Fruit fly (Drosophila melanogaster) whole organism, pupa: Measurements from ENCODE around the gene Mco1.
A peak's percentile ranks its signal among the peaks of the same experiment; 100 is the strongest.

Experiments used
- CG10348 ChIP-seq: fragments of 200-800 bp; sonication (Bioruptor generic); IDR thresholded peaks from 2 replicates; pipeline ENCODE4 v1.3.6; 2022; ENCODE audit warnings: missing biosample characterization, missing genetic modification characterization
- CG12605 ChIP-seq: fragments of 200-800 bp; sonication (Bioruptor generic); IDR thresholded peaks from 2 replicates; pipeline ENCODE4 v1.3.6; 2022; ENCODE audit warnings: missing biosample characterization, missing genetic modification characterization
- CG13204 ChIP-seq: fragments of 200-800 bp; sonication (Bioruptor generic); optimal IDR thresholded peaks from 2 replicates; lab custom pipeline; 2018; ENCODE audit warnings: missing biosample characterization, mild to moderate bottlenecking, missing genetic modification characterization, moderate library complexity
- CG14655 ChIP-seq: fragments of 200-800 bp; sonication (Bioruptor generic); optimal IDR thresholded peaks from 3 replicates; lab custom pipeline; 2017; ENCODE audit warnings: mild to moderate bottlenecking, missing biosample characterization, missing genetic modification reagents, missing genetic modification characterization
- CG15710 ChIP-seq: fragments of 200-800 bp; sonication (Bioruptor generic); optimal IDR thresholded peaks from 2 replicates; lab custom pipeline; 2018; ENCODE audit warnings: missing biosample characterization, mild to moderate bottlenecking, missing genetic modification characterization, moderate library complexity
- CG17806 ChIP-seq: fragments of 200-800 bp; sonication (Bioruptor generic); optimal IDR thresholded peaks from 2 replicates; lab custom pipeline; 2018; ENCODE audit warnings: missing biosample characterization, mild to moderate bottlenecking, missing genetic modification characterization, moderate library complexity
- CG32121 ChIP-seq: fragments of 200-800 bp; sonication (Bioruptor generic); IDR thresholded peaks from 2 replicates; pipeline ENCODE4 v1.3.6; 2022; ENCODE audit warnings: missing biosample characterization, missing genetic modification characterization
- CG34367 ChIP-seq: fragments of 200-800 bp; sonication (Bioruptor generic); optimal IDR thresholded peaks from 2 replicates; lab custom pipeline; 2018; ENCODE audit warnings: missing biosample characterization, mild to moderate bottlenecking, missing genetic modification characterization
- CG4496 ChIP-seq: fragments of 200-800 bp; sonication (Bioruptor generic); IDR thresholded peaks from 3 replicates; pipeline ENCODE4 v1.3.6; 2022; ENCODE audit warnings: missing biosample characterization, missing genetic modification characterization
- CG8159 ChIP-seq: fragments of 200-800 bp; sonication (Bioruptor generic); optimal IDR thresholded peaks from 3 replicates; lab custom pipeline; 2018; ENCODE audit warnings: missing biosample characterization, mild to moderate bottlenecking, missing genetic modification characterization, moderate library complexity
- CG8301 ChIP-seq: fragments of 200-800 bp; sonication (Bioruptor generic); optimal IDR thresholded peaks from 2 replicates; lab custom pipeline; 2018; ENCODE audit warnings: missing biosample characterization, mild to moderate bottlenecking, missing genetic modification characterization
- CG9948 ChIP-seq: fragments of 200-800 bp; sonication (Bioruptor generic); optimal IDR thresholded peaks from 2 replicates; lab custom pipeline; 2018; ENCODE audit warnings: missing biosample characterization, mild to moderate bottlenecking, missing genetic modification characterization, moderate library complexity
- D1 ChIP-seq: fragments of 200-800 bp; sonication (Bioruptor generic); optimal IDR thresholded peaks from 2 replicates; lab custom pipeline; 2018; ENCODE audit warnings: missing biosample characterization, mild to moderate bottlenecking, missing genetic modification characterization, moderate library complexity
- EcR ChIP-seq: fragments of 200-800 bp; sonication (Bioruptor generic); optimal IDR thresholded peaks from 3 replicates; lab custom pipeline; 2019; ENCODE audit warnings: missing biosample characterization, missing genetic modification characterization, mild to moderate bottlenecking, moderate library complexity, missing genetic modification reagents
- Ets98B ChIP-seq: fragments of 200-800 bp; sonication (Bioruptor generic); IDR thresholded peaks from 2 replicates; pipeline ENCODE4 v1.3.6; 2022; ENCODE audit warnings: missing biosample characterization, missing genetic modification characterization
- Pif1A ChIP-seq: fragments of 200-800 bp; sonication (Bioruptor generic); optimal IDR thresholded peaks from 3 replicates; lab custom pipeline; 2016; ENCODE audit warnings: missing biosample characterization, missing genetic modification characterization
- Pif1B ChIP-seq: fragments of 200-800 bp; sonication (Bioruptor generic); optimal IDR thresholded peaks from 3 replicates; lab custom pipeline; 2016; ENCODE audit warnings: missing biosample characterization, missing genetic modification characterization
- Snoo ChIP-seq: fragments of 200-800 bp; sonication (Bioruptor generic); optimal IDR thresholded peaks from 3 replicates; lab custom pipeline; 2017; ENCODE audit warnings: missing biosample characterization, mild to moderate bottlenecking, missing genetic modification characterization, inconsistent platforms
- fd96Ca ChIP-seq: fragments of 200-800 bp; sonication (Bioruptor generic); IDR thresholded peaks from 3 replicates; pipeline ENCODE4 v1.3.6; 2022; ENCODE audit warnings: missing biosample characterization, missing genetic modification characterization
- gl ChIP-seq: fragments of 200-800 bp; sonication (Bioruptor generic); optimal IDR thresholded peaks from 2 replicates; lab custom pipeline; 2018; ENCODE audit warnings: missing biosample characterization, mild to moderate bottlenecking, missing genetic modification characterization
- rn ChIP-seq: fragments of 200-800 bp; sonication (Bioruptor generic); IDR thresholded peaks from 2 replicates; pipeline ENCODE4 v1.3.6; 2022; ENCODE audit warnings: missing biosample characterization, missing genetic modification characterization

Mco1 gene

dm6 chr2L:9452959-9453358 lies 36.6 kb downstream of the Mco1 start:
- TF ChIP-seq D1 (tag; lab: Kevin White, UChicago) = no peak
- TF ChIP-seq, all 21 proteins: peak for 0

DNA sequence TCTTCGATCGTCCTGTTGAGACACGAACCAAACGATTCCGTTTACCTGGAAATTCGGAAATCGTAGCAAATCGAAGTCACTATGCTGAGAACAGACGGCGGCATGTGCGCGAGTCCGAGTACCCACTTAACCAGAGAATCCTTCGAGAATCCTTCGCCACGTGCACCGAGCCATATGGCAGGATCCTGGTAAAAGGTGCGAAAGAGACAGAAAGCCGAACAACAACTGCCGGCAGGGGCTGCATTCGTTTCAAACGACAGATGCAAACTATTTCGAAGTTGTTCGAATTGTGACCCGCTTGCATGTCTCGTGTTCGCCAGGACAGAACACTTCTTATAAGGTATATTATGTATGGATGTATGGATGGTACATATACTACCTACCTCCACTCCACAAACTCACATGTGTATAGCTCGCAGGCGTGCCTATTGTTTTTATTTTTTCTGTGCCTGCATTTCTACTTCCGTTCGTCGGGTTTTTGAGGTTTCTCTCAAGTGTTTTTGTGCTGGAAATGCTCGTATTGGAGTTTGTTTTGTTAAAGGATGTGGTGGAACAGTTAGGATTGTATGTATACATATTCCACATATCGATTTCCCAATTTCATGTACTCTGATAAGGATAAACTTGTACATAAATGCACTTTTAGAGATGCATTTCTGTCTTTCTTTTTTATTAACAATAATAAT lies 38.1 kb downstream of the Mco1 start:
- TF ChIP-seq D1 (tag; lab: Kevin White, UChicago) (no peak), CG13204 (no peak), EcR (no peak), CG8301 (tag; lab: Kevin White, UChicago) (no peak)

dm6 chr2L:9455157-9455556 lies 38.8 kb downstream of the Mco1 start:
- TF ChIP-seq gl = no peak
- TF ChIP-seq CG17806 (tag; lab: Kevin White, UChicago) = no peak
- no peak for TF ChIP-seq fd96Ca (GFP tag; lab: Robert Waterston, UW)
- TF ChIP-seq CG8301 (tag; lab: Kevin White, UChicago) = no peak
- no peak for TF ChIP-seq CG32121 (GFP tag; lab: Robert Waterston, UW)
- no peak for TF ChIP-seq CG15710 (tag; lab: Kevin White, UChicago)
- no peak for TF ChIP-seq CG9948 (tag; lab: Kevin White, UChicago)
- no peak for TF ChIP-seq CG10348
- no peak for TF ChIP-seq rn
- TF ChIP-seq CG4496 (GFP tag; lab: Robert Waterston, UW) = no peak
- no peak for TF ChIP-seq EcR
- no peak for TF ChIP-seq Snoo (tag; lab: Kevin White, UChicago)
- no peak for TF ChIP-seq Pif1A (GFP tag; lab: Kevin White, UChicago)
- no peak for TF ChIP-seq CG14655 (GFP tag; lab: Kevin White, UChicago)
- no peak for TF ChIP-seq CG8159
- TF ChIP-seq Pif1B = no peak
- TF ChIP-seq CG34367 = no peak

dm6 chr2L:9457456-9457855 lies 41.1 kb downstream of the Mco1 start:
- no peak for TF ChIP-seq CG13204
- no peak for TF ChIP-seq CG34367
- TF ChIP-seq Pif1B = no peak
- no peak for TF ChIP-seq EcR
- no peak for TF ChIP-seq CG14655 (GFP tag; lab: Kevin White, UChicago)
- TF ChIP-seq CG8301 (tag; lab: Kevin White, UChicago) = no peak
- no peak for TF ChIP-seq Pif1A (GFP tag; lab: Kevin White, UChicago)
- TF ChIP-seq D1 (tag; lab: Kevin White, UChicago) = no peak
- no peak for TF ChIP-seq gl
- no peak for TF ChIP-seq CG4496 (GFP tag; lab: Robert Waterston, UW)
- no peak for TF ChIP-seq Ets98B (GFP tag; lab: Robert Waterston, UW)
- TF ChIP-seq CG12605 (GFP tag; lab: Robert Waterston, UW) = no peak
- TF ChIP-seq fd96Ca (GFP tag; lab: Robert Waterston, UW) = no peak
- TF ChIP-seq CG10348 = no peak
- no peak for TF ChIP-seq CG15710 (tag; lab: Kevin White, UChicago)

DNA sequence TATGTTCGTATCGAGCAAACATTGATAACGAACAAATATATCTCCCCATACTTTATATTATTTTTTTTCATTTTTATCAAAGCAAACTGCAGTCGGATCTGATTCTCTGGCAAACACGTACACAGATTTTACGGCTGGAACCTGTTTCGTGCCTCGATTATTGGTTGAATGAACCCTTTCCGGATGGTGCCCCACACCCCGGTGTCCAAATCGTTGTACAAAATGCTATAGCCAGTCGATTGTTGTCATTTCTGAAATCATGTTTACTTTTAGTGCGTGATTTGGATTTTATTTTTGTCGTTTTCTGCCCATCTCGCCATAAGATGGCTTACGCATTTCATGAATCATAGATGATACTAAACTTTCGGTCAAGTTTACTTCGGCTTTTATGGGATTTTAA lies 41.5 kb downstream of the Mco1 start:
- TF ChIP-seq CG9948 (tag; lab: Kevin White, UChicago) (no peak), EcR (peak; percentile 91), CG15710 (tag; lab: Kevin White, UChicago) (no peak), CG8159 (no peak), CG14655 (GFP tag; lab: Kevin White, UChicago) (no peak)

dm6 chr2L:9459372-9460091 lies 43.1 kb downstream of the Mco1 start:
- TF ChIP-seq CG8159 = no peak
- no peak for TF ChIP-seq fd96Ca (GFP tag; lab: Robert Waterston, UW)
- TF ChIP-seq EcR = peak; percentile 17

dm6 chr2L:9460092-9460473 lies 43.7 kb downstream of the Mco1 start:
- no peak for TF ChIP-seq fd96Ca (GFP tag; lab: Robert Waterston, UW)
- no peak for TF ChIP-seq CG14655 (GFP tag; lab: Kevin White, UChicago)
- no peak for TF ChIP-seq CG8301 (tag; lab: Kevin White, UChicago)
- TF ChIP-seq Pif1A (GFP tag; lab: Kevin White, UChicago) = no peak
- no peak for TF ChIP-seq CG34367
- no peak for TF ChIP-seq CG32121 (GFP tag; lab: Robert Waterston, UW)
- no peak for TF ChIP-seq CG15710 (tag; lab: Kevin White, UChicago)
- no peak for TF ChIP-seq rn
- TF ChIP-seq CG17806 (tag; lab: Kevin White, UChicago) = no peak
- TF ChIP-seq CG12605 (GFP tag; lab: Robert Waterston, UW) = no peak
- no peak for TF ChIP-seq D1 (tag; lab: Kevin White, UChicago)
- no peak; the same call in 2 of the 3 replicates for TF ChIP-seq CG4496 (GFP tag; lab: Robert Waterston, UW)
- no peak for TF ChIP-seq Snoo (tag; lab: Kevin White, UChicago)
- TF ChIP-seq Ets98B (GFP tag; lab: Robert Waterston, UW) = no peak
- TF ChIP-seq gl = no peak
